Fruit fly (Drosophila melanogaster): ENCODE measurements around the gene CG15365.

Gene CG15365

dm6 chrX:9078263-9078662, 10.5 kb upstream of the CG15365 start, which contains the start of gene CG44325:
Gene CG44325 (minus strand): TSS chrX:9078499.
- TF ChIP-seq fd96Ca (GFP tag; IDR thresholded peaks at IDR 0.05) = peak; percentile 17; the same call in 1 of the 3 replicates
- TF ChIP-seq CG10348 (GFP tag; IDR thresholded peaks at IDR 0.05) = no peak
- TF ChIP-seq CG17806 (tag; optimal IDR thresholded peaks at IDR 0.05) = no peak
- TF ChIP-seq CG34367 (tag; optimal IDR thresholded peaks at IDR 0.05) = no peak
- peak; percentile 64 for TF ChIP-seq Ets98B (GFP tag; IDR thresholded peaks at IDR 0.05)
- peak; percentile 46 for TF ChIP-seq gl (tag; optimal IDR thresholded peaks at IDR 0.05)
- TF ChIP-seq CG4496 (GFP tag; IDR thresholded peaks at IDR 0.05) = peak; percentile 62; the same call in 1 of the 3 replicates
- TF ChIP-seq CG14655 (GFP tag; optimal IDR thresholded peaks at IDR 0.05) = no peak
- TF ChIP-seq D1 (tag; optimal IDR thresholded peaks at IDR 0.05) = no peak
- peak; percentile 23 for TF ChIP-seq CG8301 (tag; optimal IDR thresholded peaks at IDR 0.05)
- TF ChIP-seq CG32121 (GFP tag; IDR thresholded peaks at IDR 0.05) = peak; percentile 40; the same call in 1 of the 2 replicates
- no peak for TF ChIP-seq CG8159 (tag; optimal IDR thresholded peaks at IDR 0.05)
- TF ChIP-seq CG13204 (GFP tag; optimal IDR thresholded peaks at IDR 0.05) = no peak
- peak; percentile 64 for TF ChIP-seq Pif1A (GFP tag; optimal IDR thresholded peaks at IDR 0.05)
- TF ChIP-seq EcR (GFP tag; optimal IDR thresholded peaks at IDR 0.05) = peak; percentile 92
- TF ChIP-seq CG15710 (tag; optimal IDR thresholded peaks at IDR 0.05) = no peak
- TF ChIP-seq CG9948 (tag; optimal IDR thresholded peaks at IDR 0.05) = no peak
- no peak for TF ChIP-seq rn (GFP tag; IDR thresholded peaks at IDR 0.05)
- TF ChIP-seq Snoo (tag; optimal IDR thresholded peaks at IDR 0.05) = peak; percentile 40
- peak; percentile 60; the same call in 1 of the 2 replicates for TF ChIP-seq CG12605 (GFP tag; IDR thresholded peaks at IDR 0.05)
- TF ChIP-seq Pif1B (GFP tag; optimal IDR thresholded peaks at IDR 0.05) = peak; percentile 66

dm6 chrX:9077558-9077957, 9.8 kb upstream of the CG15365 start:
- TF ChIP-seq CG9948 (tag; optimal IDR thresholded peaks at IDR 0.05) (no peak), CG32121 (GFP tag; IDR thresholded peaks at IDR 0.05) (no peak), CG4496 (GFP tag; IDR thresholded peaks at IDR 0.05) (peak; percentile 8; the same call in 1 of the 3 replicates), rn (GFP tag; IDR thresholded peaks at IDR 0.05) (no peak), D1 (tag; optimal IDR thresholded peaks at IDR 0.05) (no peak), Ets98B (GFP tag; IDR thresholded peaks at IDR 0.05) (no peak), CG13204 (GFP tag; optimal IDR thresholded peaks at IDR 0.05) (peak; percentile 64), CG17806 (tag; optimal IDR thresholded peaks at IDR 0.05) (no peak), Pif1B (GFP tag; optimal IDR thresholded peaks at IDR 0.05) (no peak), CG10348 (GFP tag; IDR thresholded peaks at IDR 0.05) (no peak), Snoo (tag; optimal IDR thresholded peaks at IDR 0.05) (no peak), EcR (GFP tag; optimal IDR thresholded peaks at IDR 0.05) (no peak), gl (tag; optimal IDR thresholded peaks at IDR 0.05) (peak; percentile 48), CG34367 (tag; optimal IDR thresholded peaks at IDR 0.05) (peak; percentile 43), CG15710 (tag; optimal IDR thresholded peaks at IDR 0.05) (peak; percentile 32), Pif1A (GFP tag; optimal IDR thresholded peaks at IDR 0.05) (peak; percentile 29), CG12605 (GFP tag; IDR thresholded peaks at IDR 0.05) (peak; percentile 40; the same call in 1 of the 2 replicates), CG8301 (tag; optimal IDR thresholded peaks at IDR 0.05) (no peak), CG14655 (GFP tag; optimal IDR thresholded peaks at IDR 0.05) (no peak), CG8159 (tag; optimal IDR thresholded peaks at IDR 0.05) (no peak), fd96Ca (GFP tag; IDR thresholded peaks at IDR 0.05) (no peak)

DNA sequence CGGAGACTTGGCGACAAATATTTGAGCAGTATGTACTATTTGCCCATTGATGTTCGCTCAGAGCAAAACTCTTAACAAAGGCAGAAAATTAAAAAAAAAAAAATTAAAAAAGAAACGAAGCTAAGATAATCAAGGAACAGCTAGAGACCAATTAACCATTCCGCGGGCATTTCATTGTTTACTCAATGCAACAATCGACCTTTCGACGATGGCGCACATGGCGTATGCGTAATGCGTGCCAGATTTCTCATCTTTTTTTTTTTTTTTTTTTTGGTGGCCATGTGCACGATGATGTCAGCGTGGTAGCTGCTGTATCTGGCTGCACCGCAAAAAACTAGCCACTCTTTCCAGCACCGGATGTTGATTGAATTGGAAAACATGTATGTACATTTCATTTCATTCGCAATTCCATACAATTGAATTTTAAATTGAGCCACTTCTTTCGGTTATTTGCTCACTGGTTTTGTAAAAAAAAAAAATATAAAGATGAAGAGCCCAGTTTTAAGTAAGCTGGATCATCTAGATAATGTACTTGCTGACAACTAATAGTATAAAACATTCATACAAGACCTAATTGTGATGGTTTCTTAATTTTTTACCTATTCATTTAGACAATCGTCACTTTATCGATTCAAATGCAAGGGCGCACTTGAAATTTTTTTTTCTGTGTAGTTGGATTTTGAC, 8.0 kb upstream of the CG15365 start:
- no peak for TF ChIP-seq D1 (tag; optimal IDR thresholded peaks at IDR 0.05)
- TF ChIP-seq Ets98B (GFP tag; IDR thresholded peaks at IDR 0.05) = no peak
- TF ChIP-seq fd96Ca (GFP tag; IDR thresholded peaks at IDR 0.05) = 0 out of 3 replicates have a peak, but pooled peaks have one; percentile 36
- TF ChIP-seq CG15710 (tag; optimal IDR thresholded peaks at IDR 0.05) = peak; percentile 44
- TF ChIP-seq CG14655 (GFP tag; optimal IDR thresholded peaks at IDR 0.05) = peak; percentile 56
- peak; percentile 67 for TF ChIP-seq Snoo (tag; optimal IDR thresholded peaks at IDR 0.05)
- TF ChIP-seq CG13204 (GFP tag; optimal IDR thresholded peaks at IDR 0.05) = no peak
- no peak for TF ChIP-seq EcR (GFP tag; optimal IDR thresholded peaks at IDR 0.05)
- TF ChIP-seq Pif1B (GFP tag; optimal IDR thresholded peaks at IDR 0.05) = peak; percentile 30
- no peak for TF ChIP-seq CG34367 (tag; optimal IDR thresholded peaks at IDR 0.05)
- peak; percentile 44 for TF ChIP-seq CG8301 (tag; optimal IDR thresholded peaks at IDR 0.05)
- peak; percentile 59 for TF ChIP-seq CG32121 (GFP tag; IDR thresholded peaks at IDR 0.05)
- no peak for TF ChIP-seq rn (GFP tag; IDR thresholded peaks at IDR 0.05)
- TF ChIP-seq CG9948 (tag; optimal IDR thresholded peaks at IDR 0.05) = peak; percentile 1
- TF ChIP-seq CG8159 (tag; optimal IDR thresholded peaks at IDR 0.05) = peak; percentile 64
- TF ChIP-seq CG12605 (GFP tag; IDR thresholded peaks at IDR 0.05) = no peak
- peak; percentile 2 for TF ChIP-seq CG17806 (tag; optimal IDR thresholded peaks at IDR 0.05)
- TF ChIP-seq gl (tag; optimal IDR thresholded peaks at IDR 0.05) = no peak
- TF ChIP-seq CG4496 (GFP tag; IDR thresholded peaks at IDR 0.05) = peak; percentile 35; the same call in 1 of the 3 replicates
- peak; percentile 74 for TF ChIP-seq Pif1A (GFP tag; optimal IDR thresholded peaks at IDR 0.05)
- TF ChIP-seq CG10348 (GFP tag; IDR thresholded peaks at IDR 0.05) = no peak

DNA sequence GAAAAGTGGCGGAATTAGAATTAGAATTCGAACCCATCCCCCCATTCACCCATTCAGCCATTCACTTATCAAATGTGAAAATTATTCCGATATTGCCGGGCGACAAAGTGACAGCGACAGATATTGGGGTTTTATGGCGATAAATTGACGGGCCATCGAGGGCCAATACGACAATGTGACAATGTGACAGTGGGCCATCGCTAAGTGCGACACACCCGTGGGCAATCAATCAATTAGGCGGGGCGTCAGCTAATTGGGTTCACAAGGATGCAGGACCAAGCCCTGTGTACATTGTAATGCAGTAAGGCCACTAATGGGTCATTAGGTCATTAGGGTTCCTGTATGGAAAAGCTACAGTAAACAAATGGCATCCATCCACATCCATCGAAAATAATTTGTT, 6.3 kb upstream of the CG15365 start:
- TF ChIP-seq D1 (tag; optimal IDR thresholded peaks at IDR 0.05) = no peak
- no peak for TF ChIP-seq CG8159 (tag; optimal IDR thresholded peaks at IDR 0.05)
- TF ChIP-seq CG9948 (tag; optimal IDR thresholded peaks at IDR 0.05) = no peak
- TF ChIP-seq Pif1A (GFP tag; optimal IDR thresholded peaks at IDR 0.05) = no peak
- no peak for TF ChIP-seq CG10348 (GFP tag; IDR thresholded peaks at IDR 0.05)
- TF ChIP-seq Pif1B (GFP tag; optimal IDR thresholded peaks at IDR 0.05) = no peak
- no peak for TF ChIP-seq CG34367 (tag; optimal IDR thresholded peaks at IDR 0.05)
- no peak for TF ChIP-seq Ets98B (GFP tag; IDR thresholded peaks at IDR 0.05)
- TF ChIP-seq fd96Ca (GFP tag; IDR thresholded peaks at IDR 0.05) = no peak
- TF ChIP-seq gl (tag; optimal IDR thresholded peaks at IDR 0.05) = no peak
- TF ChIP-seq CG17806 (tag; optimal IDR thresholded peaks at IDR 0.05) = no peak
- no peak for TF ChIP-seq Snoo (tag; optimal IDR thresholded peaks at IDR 0.05)
- no peak for TF ChIP-seq CG4496 (GFP tag; IDR thresholded peaks at IDR 0.05)
- TF ChIP-seq CG32121 (GFP tag; IDR thresholded peaks at IDR 0.05) = no peak
- TF ChIP-seq EcR (GFP tag; optimal IDR thresholded peaks at IDR 0.05) = no peak
- no peak for TF ChIP-seq CG15710 (tag; optimal IDR thresholded peaks at IDR 0.05)
- no peak for TF ChIP-seq CG13204 (GFP tag; optimal IDR thresholded peaks at IDR 0.05)
- no peak for TF ChIP-seq CG8301 (tag; optimal IDR thresholded peaks at IDR 0.05)
- no peak for TF ChIP-seq CG14655 (GFP tag; optimal IDR thresholded peaks at IDR 0.05)

All from whole organism, pupa.